Fruit fly (Drosophila melanogaster) whole organism, prepupa: ENCODE measurements around the gene Atg5.

Experiments
- Blimp-1 ChIP-seq: fragments of 200-800 bp; sonication (Bioruptor generic); optimal IDR thresholded peaks from 3 replicates; lab custom pipeline; 2017; ENCODE audit warnings: missing biosample characterization, missing genetic modification characterization, mild to moderate bottlenecking, moderate library complexity, missing genetic modification reagents
- CG10631 ChIP-seq: fragments of 200-800 bp; sonication (Bioruptor generic); optimal IDR thresholded peaks from 2 replicates; lab custom pipeline; 2016; ENCODE audit warnings: missing biosample characterization, missing genetic modification characterization
- CG11294 ChIP-seq: fragments of 200-800 bp; sonication (Bioruptor generic); IDR thresholded peaks from 2 replicates; pipeline ENCODE4 v1.3.6; 2022; ENCODE audit warnings: missing biosample characterization, missing genetic modification characterization
- CG11762 ChIP-seq: fragments of 200-800 bp; sonication (Bioruptor generic); optimal IDR thresholded peaks from 3 replicates; lab custom pipeline; 2016; ENCODE audit warnings: missing biosample characterization, missing genetic modification characterization; ENCODE audit not compliant: insufficient read depth
- CG11902 ChIP-seq: fragments of 200-800 bp; sonication (Bioruptor generic); optimal IDR thresholded peaks from 3 replicates; lab custom pipeline; 2016; ENCODE audit warnings: missing biosample characterization, missing genetic modification characterization
- CG15336 ChIP-seq: fragments of 200-800 bp; sonication (Bioruptor generic); IDR thresholded peaks from 2 replicates; pipeline ENCODE4 v1.3.6; 2022; ENCODE audit warnings: missing biosample characterization, missing genetic modification characterization
- CG1621 ChIP-seq: fragments of 200-800 bp; sonication (Bioruptor generic); optimal IDR thresholded peaks from 3 replicates; lab custom pipeline; 2018; ENCODE audit warnings: missing biosample characterization, mild to moderate bottlenecking, missing genetic modification characterization
- CG16779 ChIP-seq: fragments of 200-800 bp; sonication (Bioruptor generic); optimal IDR thresholded peaks from 3 replicates; lab custom pipeline; 2017; ENCODE audit warnings: missing biosample characterization, mild to moderate bottlenecking, missing genetic modification characterization
- CG3032 ChIP-seq: fragments of 200-800 bp; optimal IDR thresholded peaks from 2 replicates; lab custom pipeline; 2019; ENCODE audit warnings: missing biosample characterization, mild to moderate bottlenecking, missing genetic modification characterization, moderate library complexity
- CG32006 ChIP-seq: fragments of 200-800 bp; sonication (Bioruptor generic); optimal IDR thresholded peaks from 3 replicates; lab custom pipeline; 2017; ENCODE audit warnings: missing biosample characterization, mild to moderate bottlenecking, missing genetic modification characterization
- CG34406 ChIP-seq: fragments of 200-800 bp; sonication (Bioruptor generic); optimal IDR thresholded peaks from 3 replicates; lab custom pipeline; 2016; ENCODE audit warnings: missing biosample characterization, missing genetic modification characterization
- CG3919 ChIP-seq: fragments of 200-800 bp; sonication (Bioruptor generic); optimal IDR thresholded peaks from 3 replicates; lab custom pipeline; 2016; ENCODE audit warnings: missing biosample characterization, missing genetic modification characterization
- CG4318 ChIP-seq: fragments of 200-800 bp; sonication (Bioruptor generic); optimal IDR thresholded peaks from 3 replicates; lab custom pipeline; 2017; ENCODE audit warnings: missing biosample characterization, mild to moderate bottlenecking, missing genetic modification characterization
- CG6792 ChIP-seq: fragments of 200-800 bp; sonication (Bioruptor generic); optimal IDR thresholded peaks from 3 replicates; lab custom pipeline; 2016; ENCODE audit warnings: missing biosample characterization, missing genetic modification characterization
- CG6808 ChIP-seq: fragments of 200-800 bp; sonication (Bioruptor generic); optimal IDR thresholded peaks from 3 replicates; lab custom pipeline; 2017; ENCODE audit warnings: missing biosample characterization, missing genetic modification characterization, mild to moderate bottlenecking, moderate library complexity, missing genetic modification reagents
- CG6854 ChIP-seq: fragments of 200-800 bp; sonication (Bioruptor generic); optimal IDR thresholded peaks from 2 replicates; lab custom pipeline; 2017; ENCODE audit warnings: missing biosample characterization, mild to moderate bottlenecking, missing genetic modification characterization
- CG7368 ChIP-seq: fragments of 200-800 bp; sonication (Bioruptor generic); optimal IDR thresholded peaks from 3 replicates; lab custom pipeline; 2016; ENCODE audit warnings: missing biosample characterization, missing genetic modification characterization
- CG8632 ChIP-seq: fragments of 200-800 bp; sonication (Bioruptor generic); optimal IDR thresholded peaks from 3 replicates; lab custom pipeline; 2016; ENCODE audit warnings: missing biosample characterization, missing genetic modification characterization
- CG9139 ChIP-seq: fragments of 200-800 bp; sonication (Bioruptor generic); optimal IDR thresholded peaks from 3 replicates; lab custom pipeline; 2017; ENCODE audit warnings: missing biosample characterization, mild to moderate bottlenecking, missing genetic modification characterization
- Eip75B ChIP-seq: fragments of 200-800 bp; sonication (Bioruptor generic); optimal IDR thresholded peaks from 3 replicates; lab custom pipeline; 2016; ENCODE audit warnings: missing biosample characterization, missing genetic modification characterization
- Eip78C ChIP-seq: fragments of 200-800 bp; sonication (Bioruptor generic); peaks from one replicate; lab custom pipeline; 2016; ENCODE audit warnings: missing biosample characterization, missing genetic modification characterization
- Eip93F ChIP-seq: fragments of 200-800 bp; sonication (Bioruptor generic); optimal IDR thresholded peaks from 2 replicates; lab custom pipeline; 2016; ENCODE audit warnings: missing biosample characterization, mild to moderate bottlenecking, missing genetic modification characterization
- Ets21C ChIP-seq: fragments of 200-800 bp; sonication (Bioruptor generic); optimal IDR thresholded peaks from 3 replicates; lab custom pipeline; 2016; ENCODE audit warnings: missing biosample characterization, missing genetic modification characterization
- Ets96B ChIP-seq: fragments of 200-800 bp; optimal IDR thresholded peaks from 2 replicates; lab custom pipeline; 2019; ENCODE audit warnings: missing biosample characterization, mild to moderate bottlenecking, missing genetic modification characterization, moderate library complexity
- Gug ChIP-seq: fragments of 200-800 bp; sonication (Bioruptor generic); IDR thresholded peaks from 2 replicates; pipeline ENCODE4 v1.3.6; 2022; ENCODE audit warnings: missing biosample characterization, missing genetic modification characterization
- Hr38 ChIP-seq: sonication (Bioruptor generic); optimal IDR thresholded peaks from 2 replicates; lab custom pipeline; 2016; ENCODE audit warnings: missing biosample characterization, missing genetic modification characterization
- Hr39 ChIP-seq: fragments of 200-800 bp; sonication (Bioruptor generic); optimal IDR thresholded peaks from 2 replicates; lab custom pipeline; 2016; ENCODE audit warnings: missing biosample characterization, missing genetic modification characterization
- Lpt ChIP-seq: fragments of 200-800 bp; sonication (Bioruptor generic); optimal IDR thresholded peaks from 3 replicates; lab custom pipeline; 2016; ENCODE audit warnings: missing biosample characterization, missing genetic modification characterization
- Smox ChIP-seq: fragments of 200-800 bp; sonication (Bioruptor generic); optimal IDR thresholded peaks from 3 replicates; lab custom pipeline; 2016; ENCODE audit warnings: missing biosample characterization, missing genetic modification characterization
- Sox102F ChIP-seq: fragments of 200-800 bp; sonication (Bioruptor generic); optimal IDR thresholded peaks from 2 replicates; lab custom pipeline; 2016; ENCODE audit warnings: missing biosample characterization, mild to moderate bottlenecking, missing genetic modification characterization
- Sox14 ChIP-seq: fragments of 200-800 bp; sonication (Bioruptor generic); optimal IDR thresholded peaks from 3 replicates; lab custom pipeline; 2016; ENCODE audit warnings: missing biosample characterization, missing genetic modification characterization
- Sox15 ChIP-seq: fragments of 200-800 bp; sonication (Bioruptor generic); optimal IDR thresholded peaks from 3 replicates; lab custom pipeline; 2016; ENCODE audit warnings: missing biosample characterization, missing genetic modification characterization
- achi ChIP-seq: fragments of 200-800 bp; sonication (Bioruptor generic); optimal IDR thresholded peaks from 3 replicates; lab custom pipeline; 2016; ENCODE audit warnings: missing biosample characterization, missing genetic modification characterization
- acj6 ChIP-seq: fragments of 200-800 bp; sonication (Bioruptor generic); optimal IDR thresholded peaks from 3 replicates; lab custom pipeline; 2016; ENCODE audit warnings: missing biosample characterization, missing genetic modification characterization
- dac ChIP-seq: fragments of 200-800 bp; sonication (Bioruptor generic); optimal IDR thresholded peaks from 2 replicates; lab custom pipeline; 2017; ENCODE audit warnings: missing biosample characterization, mild to moderate bottlenecking, missing genetic modification characterization
- dsx ChIP-seq: fragments of 200-800 bp; optimal IDR thresholded peaks from 3 replicates; lab custom pipeline; 2019; ENCODE audit warnings: missing biosample characterization, mild to moderate bottlenecking, missing genetic modification characterization, moderate library complexity; ENCODE audit not compliant: poor library complexity, severe bottlenecking
- eg ChIP-seq: fragments of 200-800 bp; sonication (Bioruptor generic); IDR thresholded peaks from 3 replicates; pipeline ENCODE4 v1.3.6; 2022; ENCODE audit warnings: missing biosample characterization, missing genetic modification characterization
- esn ChIP-seq: fragments of 200-800 bp; sonication (Bioruptor generic); optimal IDR thresholded peaks from 2 replicates; lab custom pipeline; 2016; ENCODE audit warnings: missing biosample characterization, mild to moderate bottlenecking, missing genetic modification characterization, moderate library complexity
- fd59A ChIP-seq: fragments of 200-800 bp; sonication (Bioruptor generic); optimal IDR thresholded peaks from 2 replicates; lab custom pipeline; 2017; ENCODE audit warnings: missing biosample characterization, mild to moderate bottlenecking, missing genetic modification characterization, missing genetic modification reagents
- fd85E ChIP-seq: fragments of 200-800 bp; sonication (Bioruptor generic); optimal IDR thresholded peaks from 3 replicates; lab custom pipeline; 2016; ENCODE audit warnings: missing biosample characterization, missing genetic modification characterization
- fkh ChIP-seq: fragments of 200-800 bp; sonication (Bioruptor generic); optimal IDR thresholded peaks from 3 replicates; lab custom pipeline; 2017; ENCODE audit warnings: missing biosample characterization, mild to moderate bottlenecking, missing genetic modification characterization, moderate library complexity
- lz ChIP-seq: fragments of 200-800 bp; sonication (Bioruptor generic); optimal IDR thresholded peaks from 3 replicates; lab custom pipeline; 2016; ENCODE audit warnings: missing biosample characterization, missing genetic modification characterization
- net ChIP-seq: fragments of 200-800 bp; sonication (Bioruptor generic); optimal IDR thresholded peaks from 3 replicates; lab custom pipeline; 2016; ENCODE audit warnings: missing biosample characterization, missing genetic modification characterization
- pdm3 ChIP-seq: fragments of 200-800 bp; sonication (Bioruptor generic); optimal IDR thresholded peaks from 3 replicates; lab custom pipeline; 2016; ENCODE audit warnings: missing biosample characterization, missing genetic modification characterization
- salr ChIP-seq, 2 experiments: fragments of 200-800 bp; sonication (Bioruptor generic); optimal IDR thresholded peaks; 3 replicates each; lab custom pipeline; 2016 to 2018; ENCODE audit warnings: missing biosample characterization in 2 of 2, missing genetic modification characterization in 2 of 2, mild to moderate bottlenecking in 1 of 2
- svp ChIP-seq: fragments of 200-800 bp; sonication (Bioruptor generic); peaks from one replicate; lab custom pipeline; 2016; ENCODE audit warnings: missing biosample characterization, missing genetic modification characterization
- topi ChIP-seq: fragments of 200-800 bp; sonication (Bioruptor generic); optimal IDR thresholded peaks from 3 replicates; lab custom pipeline; 2016; ENCODE audit warnings: missing biosample characterization, missing genetic modification characterization
- vri ChIP-seq: fragments of 200-800 bp; sonication (Bioruptor generic); optimal IDR thresholded peaks from 3 replicates; lab custom pipeline; 2016; ENCODE audit warnings: missing biosample characterization, mild to moderate bottlenecking, missing genetic modification characterization

Atg5 gene

dm6 chrX:7335524-7335991 is 12.0 kb upstream of the Atg5 start (continued):
- TF ChIP-seq net (GFP tag; lab: Kevin White, UChicago): peak; percentile 73
- TF ChIP-seq CG7368: peak; percentile 51
- TF ChIP-seq Eip93F (GFP tag; lab: Kevin White, UChicago): peak; percentile 82
- peak; percentile 30 for TF ChIP-seq Blimp-1
- peak; percentile 24 for TF ChIP-seq CG11902 (GFP tag; lab: Kevin White, UChicago)
- TF ChIP-seq CG4318 (GFP tag; lab: Kevin White, UChicago): peak; percentile 18
- TF ChIP-seq CG9139 (GFP tag; lab: Kevin White, UChicago): peak; percentile 36
- TF ChIP-seq Ets96B: peak; percentile 79
- TF ChIP-seq Eip75B (GFP tag; lab: Kevin White, UChicago): peak; percentile 83
- peak; percentile 67 for TF ChIP-seq lz (GFP tag; lab: Kevin White, UChicago)
- peak; percentile 75 for TF ChIP-seq eg (GFP tag; lab: Robert Waterston, UW)
- TF ChIP-seq CG8632 (GFP tag; lab: Kevin White, UChicago): peak; percentile 59
- peak; percentile 19 for TF ChIP-seq Sox14
- TF ChIP-seq salr (GFP tag; optimal IDR thresholded peaks at IDR 0.05; lab: Kevin White, UChicago): no peak
- peak; percentile 53 for TF ChIP-seq CG6792 (GFP tag; lab: Kevin White, UChicago)
- peak; percentile 69 for TF ChIP-seq vri
- TF ChIP-seq fd59A (GFP tag; lab: Kevin White, UChicago): peak; percentile 52
- peak; percentile 32 for TF ChIP-seq Ets21C
- TF ChIP-seq CG6854 (GFP tag; lab: Kevin White, UChicago): peak; percentile 25
- peak; percentile 78 for TF ChIP-seq CG15336 (GFP tag; lab: Robert Waterston, UW)
- peak; percentile 81 for TF ChIP-seq esn (GFP tag; lab: Kevin White, UChicago)
- TF ChIP-seq CG3032 (tag; lab: Kevin White, UChicago): peak; percentile 77
- TF ChIP-seq acj6 (GFP tag; lab: Kevin White, UChicago): peak; percentile 69
- peak; percentile 23 for TF ChIP-seq dac (GFP tag; lab: Kevin White, UChicago)
- peak; percentile 53 for TF ChIP-seq CG1621 (tag; lab: Kevin White, UChicago)
- TF ChIP-seq CG34406 (GFP tag; lab: Kevin White, UChicago): peak; percentile 65
- peak; percentile 63 for TF ChIP-seq achi (GFP tag; lab: Kevin White, UChicago)
- peak; percentile 79 for TF ChIP-seq CG16779
- peak; percentile 37; the same call in 1 of the 2 replicates for TF ChIP-seq Gug (GFP tag; lab: Robert Waterston, UW)
- peak; percentile 13 for TF ChIP-seq Sox15 (GFP tag; lab: Kevin White, UChicago)

- TF ChIP-seq Hr39 (GFP tag; lab: Kevin White, UChicago): no peak
- TF ChIP-seq Lpt (GFP tag; lab: Kevin White, UChicago): peak; percentile 31
- TF ChIP-seq fd85E (GFP tag; lab: Kevin White, UChicago): no peak
- TF ChIP-seq net (GFP tag; lab: Kevin White, UChicago): no peak
- peak; percentile 69 for TF ChIP-seq CG6808 (GFP tag; lab: Kevin White, UChicago)
- no peak for TF ChIP-seq pdm3 (GFP tag; lab: Kevin White, UChicago)
- TF ChIP-seq CG32006: peak; percentile 61
- peak; percentile 58 for TF ChIP-seq acj6 (GFP tag; lab: Kevin White, UChicago)
- no peak for TF ChIP-seq Hr38 (GFP tag; lab: Kevin White, UChicago)
- peak; percentile 25; the same call in 1 of the 2 replicates for TF ChIP-seq CG11294
- TF ChIP-seq Ets96B: peak; percentile 74
- TF ChIP-seq CG10631: peak; percentile 68
- no peak for TF ChIP-seq Sox102F
- no peak for TF ChIP-seq Eip93F (GFP tag; lab: Kevin White, UChicago)
- TF ChIP-seq Eip78C: peak; percentile 75
- no peak for TF ChIP-seq svp
- peak; percentile 70 for TF ChIP-seq CG15336 (GFP tag; lab: Robert Waterston, UW)
- peak; percentile 10 for TF ChIP-seq CG4318 (GFP tag; lab: Kevin White, UChicago)
- peak; percentile 82 for TF ChIP-seq CG3032 (tag; lab: Kevin White, UChicago)
- TF ChIP-seq Sox14: no peak
- no peak for TF ChIP-seq Smox
- peak; percentile 40 for TF ChIP-seq CG34406 (GFP tag; lab: Kevin White, UChicago)
- TF ChIP-seq achi (GFP tag; lab: Kevin White, UChicago): peak; percentile 72
- peak; percentile 62 for TF ChIP-seq dsx
- TF ChIP-seq CG3919 (GFP tag; lab: Kevin White, UChicago): peak; percentile 59
- no peak for TF ChIP-seq topi
- peak; percentile 66 for TF ChIP-seq CG8632 (GFP tag; lab: Kevin White, UChicago)
- peak; percentile 58 for TF ChIP-seq CG11762 (GFP tag; lab: Kevin White, UChicago)
- TF ChIP-seq CG11902 (GFP tag; lab: Kevin White, UChicago): no peak
- no peak for TF ChIP-seq CG1621 (tag; lab: Kevin White, UChicago)
- TF ChIP-seq vri: no peak
- TF ChIP-seq CG7368: peak; percentile 42
- TF ChIP-seq fkh: peak; percentile 12
Measured at dm6 chrX:7334801-7335176, 11.2 kb upstream of the Atg5 start.
